Fruit fly (Drosophila melanogaster) whole organism, embryonic: Measurements from ENCODE around the gene CG6168.

ENCODE experiments used
- Bgb ChIP-seq: fragments of 200-800 bp; sonication (Bioruptor generic); IDR thresholded peaks from 2 replicates; pipeline ENCODE4 v1.3.6; 2022; ENCODE audit warnings: missing biosample characterization, missing genetic modification characterization; ENCODE audit not compliant: partially characterized antibody
- C15 ChIP-seq: fragments of 200-800 bp; sonication (Bioruptor generic); IDR thresholded peaks from 3 replicates; pipeline ENCODE4 v1.3.6; 2022; ENCODE audit warnings: missing biosample characterization, missing genetic modification characterization
- CG10979 ChIP-seq: fragments of 200-800 bp; sonication (Bioruptor generic); optimal IDR thresholded peaks from 2 replicates; lab custom pipeline; 2018; ENCODE audit warnings: missing biosample characterization, mild to moderate bottlenecking, missing genetic modification characterization, moderate library complexity
- CG11695 ChIP-seq: fragments of 200-800 bp; sonication (Bioruptor generic); IDR thresholded peaks from 3 replicates; pipeline ENCODE4 v1.3.6; 2022; ENCODE audit warnings: missing biosample characterization, missing genetic modification characterization
- CG11696 ChIP-seq: fragments of 200-800 bp; sonication (Bioruptor generic); IDR thresholded peaks from 2 replicates; pipeline ENCODE4 v1.3.6; 2022; ENCODE audit warnings: missing biosample characterization, missing genetic modification characterization
- CG12236 ChIP-seq: fragments of 200-800 bp; sonication (Bioruptor generic); optimal IDR thresholded peaks from 2 replicates; lab custom pipeline; 2016; ENCODE audit warnings: missing biosample characterization, missing genetic modification characterization
- CG12744 ChIP-seq: fragments of 200-800 bp; sonication (Bioruptor generic); optimal IDR thresholded peaks from 2 replicates; lab custom pipeline; 2016; ENCODE audit warnings: missing biosample characterization, missing genetic modification characterization
- CG15269 ChIP-seq: fragments of 200-800 bp; sonication (Bioruptor generic); optimal IDR thresholded peaks from 2 replicates; lab custom pipeline; 2018; ENCODE audit warnings: missing biosample characterization, mild to moderate bottlenecking, missing genetic modification characterization, moderate library complexity
- CG15696 ChIP-seq: fragments of 200-800 bp; sonication (Bioruptor generic); optimal IDR thresholded peaks from 2 replicates; lab custom pipeline; 2019; ENCODE audit warnings: missing biosample characterization, mild to moderate bottlenecking, missing genetic modification characterization, moderate library complexity
- CG17328 ChIP-seq: fragments of 200-800 bp; sonication (Bioruptor generic); IDR thresholded peaks from 2 replicates; pipeline ENCODE4 v1.3.6; 2022; ENCODE audit warnings: missing biosample characterization, missing genetic modification characterization
- CG2678 ChIP-seq: fragments of 200-800 bp; sonication (Bioruptor generic); optimal IDR thresholded peaks from 3 replicates; lab custom pipeline; 2019; ENCODE audit warnings: missing biosample characterization, mild to moderate bottlenecking, missing genetic modification characterization, moderate library complexity
- CG32767 ChIP-seq: fragments of 200-800 bp; sonication (Bioruptor generic); IDR thresholded peaks from 2 replicates; pipeline ENCODE4 v1.3.6; 2022; ENCODE audit warnings: missing biosample characterization, missing genetic modification characterization
- CG34224 ChIP-seq: fragments of 200-800 bp; sonication (Bioruptor generic); IDR thresholded peaks from 3 replicates; pipeline ENCODE4 v1.3.6; 2022; ENCODE audit warnings: missing biosample characterization, missing genetic modification characterization; ENCODE audit not compliant: partially characterized antibody
- CG34376 ChIP-seq: fragments of 200-800 bp; sonication (Bioruptor generic); optimal IDR thresholded peaks from 2 replicates; lab custom pipeline; 2018; ENCODE audit warnings: missing biosample characterization, mild to moderate bottlenecking, missing genetic modification characterization
- CG4707 ChIP-seq: fragments of 200-800 bp; sonication (Bioruptor generic); optimal IDR thresholded peaks from 2 replicates; lab custom pipeline; 2018; ENCODE audit warnings: missing biosample characterization, mild to moderate bottlenecking, missing genetic modification characterization, moderate library complexity
- CG4854 ChIP-seq: fragments of 200-800 bp; sonication (Bioruptor generic); optimal IDR thresholded peaks from 2 replicates; lab custom pipeline; 2016; ENCODE audit warnings: missing biosample characterization, missing genetic modification characterization, inconsistent platforms
- CG7556 ChIP-seq: fragments of 200-800 bp; sonication (Bioruptor generic); optimal IDR thresholded peaks from 2 replicates; lab custom pipeline; 2017; ENCODE audit warnings: missing biosample characterization, mild to moderate bottlenecking, missing genetic modification characterization
- CG7745 ChIP-seq: fragments of 200-800 bp; sonication (Bioruptor generic); optimal IDR thresholded peaks from 2 replicates; lab custom pipeline; 2018; ENCODE audit warnings: missing biosample characterization, mild to moderate bottlenecking, missing genetic modification characterization, moderate library complexity
- D19B ChIP-seq: fragments of 200-800 bp; sonication (Bioruptor generic); optimal IDR thresholded peaks from 2 replicates; lab custom pipeline; 2017; ENCODE audit warnings: missing biosample characterization, mild to moderate bottlenecking, missing genetic modification characterization
- Dbx ChIP-seq: fragments of 200-800 bp; sonication (Bioruptor generic); IDR thresholded peaks from 3 replicates; pipeline ENCODE4 v1.3.6; 2022; ENCODE audit warnings: missing biosample characterization, missing genetic modification characterization
- Drgx ChIP-seq: fragments of 200-800 bp; sonication (Bioruptor generic); IDR thresholded peaks from 2 replicates; pipeline ENCODE4 v1.3.6; 2022; ENCODE audit warnings: missing biosample characterization, missing genetic modification characterization
- Eip74EF ChIP-seq, 2 experiments: fragments of 200-800 bp in 1 of 2; fragments of >200 bp in 1 of 2; sonication (Bioruptor generic) in 1 of 2; optimal IDR thresholded peaks; 2 replicates each; lab custom pipeline; 2017 to 2019; ENCODE audit warnings: missing biosample characterization in 2 of 2, missing genetic modification characterization in 2 of 2, mild to moderate bottlenecking in 1 of 2, moderate library complexity in 1 of 2
- HLHmδ ChIP-seq: fragments of 200-800 bp; sonication (Bioruptor generic); optimal IDR thresholded peaks from 2 replicates; lab custom pipeline; 2018; ENCODE audit warnings: missing biosample characterization, mild to moderate bottlenecking, missing genetic modification characterization, moderate library complexity
- Rfx ChIP-seq: fragments of 200-800 bp; sonication (Bioruptor generic); IDR thresholded peaks from 2 replicates; pipeline ENCODE4 v1.3.6; 2022; ENCODE audit warnings: missing biosample characterization, missing genetic modification characterization
- Sry-β ChIP-seq: fragments of 200-800 bp; sonication (Bioruptor generic); optimal IDR thresholded peaks from 2 replicates; lab custom pipeline; 2018; ENCODE audit warnings: missing biosample characterization, mild to moderate bottlenecking, missing genetic modification characterization, moderate library complexity
- Sry-δ ChIP-seq: fragments of 200-800 bp; sonication (Bioruptor generic); optimal IDR thresholded peaks from 2 replicates; lab custom pipeline; 2016; ENCODE audit warnings: missing biosample characterization, missing genetic modification characterization
- Tbp ChIP-seq: fragments of >200 bp; optimal IDR thresholded peaks from 2 replicates; lab custom pipeline; 2018; ENCODE audit warnings: missing biosample characterization, missing genetic modification characterization
- bsh ChIP-seq, 2 experiments: fragments of 200-800 bp; sonication (Bioruptor generic); optimal IDR thresholded peaks; 2 replicates each; lab custom pipeline; 2017 to 2018; ENCODE audit warnings: mild to moderate bottlenecking in 2 of 2, missing biosample characterization in 2 of 2, missing genetic modification characterization in 2 of 2, moderate library complexity in 1 of 2
- btn ChIP-seq: fragments of 200-800 bp; sonication (Bioruptor generic); optimal IDR thresholded peaks from 2 replicates; lab custom pipeline; 2016; ENCODE audit warnings: missing biosample characterization, missing genetic modification characterization
- cato ChIP-seq: fragments of 200-800 bp; sonication (Bioruptor generic); optimal IDR thresholded peaks from 2 replicates; lab custom pipeline; 2016; ENCODE audit warnings: missing biosample characterization, missing genetic modification characterization, borderline replicate concordance
- exex ChIP-seq: fragments of 200-800 bp; sonication (Bioruptor generic); optimal IDR thresholded peaks from 4 replicates; lab custom pipeline; 2018; ENCODE audit warnings: missing biosample characterization, mild to moderate bottlenecking, missing genetic modification characterization, moderate library complexity
- ken ChIP-seq: fragments of 200-800 bp; sonication (Bioruptor generic); IDR thresholded peaks from 3 replicates; pipeline ENCODE4 v1.3.6; 2022; ENCODE audit warnings: missing biosample characterization, missing genetic modification characterization
- knrl ChIP-seq: fragments of 200-800 bp; sonication (Bioruptor generic); IDR thresholded peaks from 3 replicates; pipeline ENCODE4 v1.3.6; 2022; ENCODE audit warnings: missing biosample characterization, missing genetic modification characterization; ENCODE audit not compliant: partially characterized antibody
- lab ChIP-seq: fragments of 200-800 bp; sonication (Bioruptor generic); optimal IDR thresholded peaks from 3 replicates; lab custom pipeline; 2017; ENCODE audit warnings: missing biosample characterization, missing genetic modification characterization, mild to moderate bottlenecking, moderate library complexity, missing genetic modification reagents
- lmd ChIP-seq: fragments of 200-800 bp; sonication (Bioruptor generic); IDR thresholded peaks from 2 replicates; pipeline ENCODE4 v1.3.6; 2022; ENCODE audit warnings: missing biosample characterization, missing genetic modification characterization
- mam ChIP-seq: fragments of 200-800 bp; sonication (Bioruptor generic); optimal IDR thresholded peaks from 3 replicates; lab custom pipeline; 2016; ENCODE audit warnings: missing biosample characterization, missing genetic modification characterization
- odd ChIP-seq: fragments of 200-800 bp; sonication (Bioruptor generic); optimal IDR thresholded peaks from 2 replicates; lab custom pipeline; 2017; ENCODE audit warnings: missing biosample characterization, mild to moderate bottlenecking, missing genetic modification characterization
- onecut ChIP-seq: fragments of 200-800 bp; sonication (Bioruptor generic); IDR thresholded peaks from 2 replicates; pipeline ENCODE4 v1.3.6; 2022; ENCODE audit warnings: missing biosample characterization, missing genetic modification characterization
- pan ChIP-seq, 4 experiments: fragments of >200 bp in 3 of 4; fragments of 200-800 bp in 1 of 4; sonication (Bioruptor generic) in 1 of 4; optimal IDR thresholded peaks in 3 of 4; IDR thresholded peaks in 1 of 4; 2 replicates each; pipeline versions ENCODE4 v1.3.6 to Lab custom; 2017 to 2022; ENCODE audit warnings: missing biosample characterization in 2 of 4, missing genetic modification characterization in 2 of 4, mixed read lengths in 1 of 4
- pum ChIP-seq: fragments of 200-800 bp; sonication (Bioruptor generic); optimal IDR thresholded peaks from 2 replicates; lab custom pipeline; 2016; ENCODE audit warnings: missing biosample characterization, missing genetic modification characterization
- ranshi ChIP-seq: fragments of 200-800 bp; sonication (Bioruptor generic); IDR thresholded peaks from 2 replicates; pipeline ENCODE4 v1.3.6; 2022; ENCODE audit warnings: missing biosample characterization, missing genetic modification characterization
- sc ChIP-seq, 3 experiments: fragments of >200 bp in 2 of 3; fragments of 200-800 bp in 1 of 3; sonication (Bioruptor generic) in 1 of 3; optimal IDR thresholded peaks; 2 replicates in 2 of 3; 3 replicates in 1 of 3; lab custom pipeline; 2017; ENCODE audit warnings: mild to moderate bottlenecking in 1 of 3, missing biosample characterization in 1 of 3, missing genetic modification characterization in 1 of 3, missing genetic modification reagents in 1 of 3
- sens-2 ChIP-seq: fragments of 200-800 bp; sonication (Bioruptor generic); IDR thresholded peaks from 2 replicates; pipeline ENCODE4 v1.3.6; 2022; ENCODE audit warnings: missing biosample characterization, missing genetic modification characterization
- seq ChIP-seq: fragments of 200-800 bp; sonication (Bioruptor generic); IDR thresholded peaks from 2 replicates; pipeline ENCODE4 v1.3.6; 2022; ENCODE audit warnings: missing biosample characterization, missing genetic modification characterization
- slp2 ChIP-seq: fragments of 200-800 bp; sonication (Bioruptor generic); optimal IDR thresholded peaks from 2 replicates; lab custom pipeline; 2016; ENCODE audit warnings: missing biosample characterization, missing genetic modification characterization
- sug ChIP-seq: fragments of 200-800 bp; optimal IDR thresholded peaks from 2 replicates; lab custom pipeline; 2019; ENCODE audit warnings: missing biosample characterization, mild to moderate bottlenecking, missing genetic modification characterization, moderate library complexity
- zf30C ChIP-seq: fragments of 200-800 bp; sonication (Bioruptor generic); optimal IDR thresholded peaks from 3 replicates; lab custom pipeline; 2018; ENCODE audit warnings: missing biosample characterization, mild to moderate bottlenecking, missing genetic modification characterization
- zfh1 ChIP-seq: fragments of 200-800 bp; sonication (Bioruptor generic); IDR thresholded peaks from 3 replicates; pipeline ENCODE4 v1.3.6; 2022; ENCODE audit warnings: missing biosample characterization, missing genetic modification characterization

CG6168 gene

dm6 chr3L:11329014-11329469, 7.5 kb upstream of the CG6168 start (continued):
- TF ChIP-seq CG11695 (GFP tag; lab: Robert Waterston, UW) = peak; percentile 69; the same call in 2 of the 3 replicates
- no peak for TF ChIP-seq pum (GFP tag; lab: Kevin White, UChicago)
- TF ChIP-seq Drgx (GFP tag; lab: Robert Waterston, UW) = peak; percentile 66
- TF ChIP-seq CG7745 (tag; lab: Kevin White, UChicago) = no peak
- TF ChIP-seq CG10979 = peak; percentile 74
- TF ChIP-seq ken (GFP tag; lab: Robert Waterston, UW) = 0 out of 3 replicates have a peak, but pooled peaks have one; percentile 6
- TF ChIP-seq zf30C (GFP tag; lab: Kevin White, UChicago) = no peak
- TF ChIP-seq seq (GFP tag; lab: Robert Waterston, UW) = 0 out of 2 replicates have a peak, but pooled peaks have one; percentile 28
- TF ChIP-seq CG34376 = no peak
- peak in 1 of 2 experiments; percentile 75 for TF ChIP-seq Eip74EF (GFP tag; optimal IDR thresholded peaks at IDR 0.05; lab: Kevin White, UChicago)
- peak; percentile 51; the same call in 1 of the 3 replicates for TF ChIP-seq zfh1 (GFP tag; lab: Robert Waterston, UW)
- peak; percentile 9 for TF ChIP-seq sug (tag; lab: Kevin White, UChicago)
- no peak for TF ChIP-seq mam (GFP tag; lab: Kevin White, UChicago)
- TF ChIP-seq btn (GFP tag; lab: Kevin White, UChicago) = no peak
- TF ChIP-seq exex (tag; lab: Kevin White, UChicago) = no peak
- TF ChIP-seq CG4854 (GFP tag; lab: Kevin White, UChicago) = no peak
- peak; percentile 57 for TF ChIP-seq CG17328 (GFP tag; lab: Robert Waterston, UW)
- TF ChIP-seq Sry-β (GFP tag; lab: Kevin White, UChicago) = no peak
- TF ChIP-seq sens-2 (GFP tag; lab: Robert Waterston, UW) = no peak
- no peak for TF ChIP-seq Bgb (GFP tag; lab: Robert Waterston, UW)
- peak; percentile 47; the same call in 1 of the 2 replicates for TF ChIP-seq Rfx (GFP tag; lab: Robert Waterston, UW)
- TF ChIP-seq onecut (GFP tag; lab: Robert Waterston, UW) = peak; percentile 50
- no peak for TF ChIP-seq pan (optimal IDR thresholded peaks at IDR 0.05; lab: Kevin White, UChicago)
- TF ChIP-seq pan (GFP tag; optimal IDR thresholded peaks at IDR 0.05 in 1 of 2, IDR thresholded peaks at IDR 0.05 in 1 of 2) = peak in 1 of 2 experiments; percentile 53
- TF ChIP-seq Tbp = no peak
- TF ChIP-seq CG11696 (GFP tag; lab: Robert Waterston, UW) = no peak
- peak; percentile 14 for TF ChIP-seq cato (GFP tag; lab: Kevin White, UChicago)
- TF ChIP-seq CG7556 (GFP tag; lab: Kevin White, UChicago) = peak; percentile 41
- TF ChIP-seq HLHmδ (GFP tag; lab: Kevin White, UChicago) = no peak
- TF ChIP-seq CG4707 = no peak
- TF ChIP-seq CG34224 (GFP tag; lab: Robert Waterston, UW) = no peak
- peak; percentile 10 for TF ChIP-seq CG15696
- TF ChIP-seq CG12236 (GFP tag; lab: Kevin White, UChicago) = no peak
- no peak; the same call in 1 of the 2 replicates for TF ChIP-seq ranshi
- TF ChIP-seq slp2 (GFP tag; lab: Kevin White, UChicago) = no peak
- no peak for TF ChIP-seq knrl (GFP tag; lab: Robert Waterston, UW)
- TF ChIP-seq lmd = peak; percentile 72
- peak; percentile 79 for TF ChIP-seq CG2678 (tag; lab: Kevin White, UChicago)
- TF ChIP-seq CG12744 = no peak
- TF ChIP-seq C15 = no peak
- no peak for TF ChIP-seq Sry-δ (GFP tag; lab: Kevin White, UChicago)
- TF ChIP-seq Dbx = no peak
- no peak for TF ChIP-seq sc (optimal IDR thresholded peaks at IDR 0.05; lab: Kevin White, UChicago)
- peak; percentile 29 for TF ChIP-seq sc (GFP tag; optimal IDR thresholded peaks at IDR 0.05; lab: Kevin White, UChicago)
- peak in 1 of 2 experiments; percentile 72 for TF ChIP-seq bsh (GFP tag; optimal IDR thresholded peaks at IDR 0.05; lab: Kevin White, UChicago)
- peak; percentile 1 for TF ChIP-seq odd (GFP tag; lab: Kevin White, UChicago)
- TF ChIP-seq lab = peak; percentile 41
- TF ChIP-seq CG15269 (tag; lab: Kevin White, UChicago) = peak; percentile 52
- peak; percentile 68; the same call in 1 of the 2 replicates for TF ChIP-seq CG32767 (GFP tag; lab: Robert Waterston, UW)
- peak; percentile 97 for TF ChIP-seq D19B (GFP tag; lab: Kevin White, UChicago)
